Fruit fly (Drosophila melanogaster) whole organism, embryonic: Measurements from ENCODE around the gene CG31016.
A peak's percentile ranks its signal among the peaks of the same experiment; 100 is the strongest.

Experiments
- BEAF-32 ChIP-seq: fragments of 200-800 bp; sonication (Bioruptor generic); optimal IDR thresholded peaks from 3 replicates; lab custom pipeline; 2017; ENCODE audit warnings: missing biosample characterization, missing genetic modification characterization, mild to moderate bottlenecking, moderate library complexity, missing genetic modification reagents
- CG10979 ChIP-seq: fragments of 200-800 bp; sonication (Bioruptor generic); optimal IDR thresholded peaks from 2 replicates; lab custom pipeline; 2018; ENCODE audit warnings: missing biosample characterization, mild to moderate bottlenecking, missing genetic modification characterization, moderate library complexity
- CG11093 ChIP-seq: fragments of 200-800 bp; sonication (Bioruptor generic); IDR thresholded peaks from 3 replicates; pipeline ENCODE4 v1.3.6; 2022; ENCODE audit warnings: missing biosample characterization, missing genetic modification characterization
- CG11247 ChIP-seq: fragments of 200-800 bp; sonication (Bioruptor generic); IDR thresholded peaks from 2 replicates; pipeline ENCODE4 v1.3.6; 2022; ENCODE audit warnings: missing biosample characterization, missing genetic modification characterization
- CG11504 ChIP-seq: fragments of 200-800 bp; sonication (Bioruptor generic); optimal IDR thresholded peaks from 3 replicates; lab custom pipeline; 2019; ENCODE audit warnings: missing biosample characterization, mild to moderate bottlenecking, missing genetic modification characterization, moderate library complexity
- CG12299 ChIP-seq: fragments of 200-800 bp; sonication (Bioruptor generic); optimal IDR thresholded peaks from 2 replicates; lab custom pipeline; 2018; ENCODE audit warnings: missing biosample characterization, mild to moderate bottlenecking, missing genetic modification characterization
- CG13287 ChIP-seq: fragments of 200-800 bp; sonication (Bioruptor generic); IDR thresholded peaks from 2 replicates; pipeline ENCODE4 v1.3.6; 2022; ENCODE audit warnings: missing biosample characterization, missing genetic modification characterization; ENCODE audit not compliant: partially characterized antibody
- CG13624 ChIP-seq: fragments of 200-800 bp; sonication (Bioruptor generic); optimal IDR thresholded peaks from 2 replicates; lab custom pipeline; 2016; ENCODE audit warnings: missing biosample characterization, missing genetic modification characterization
- CG14710 ChIP-seq: fragments of 200-800 bp; sonication (Bioruptor generic); optimal IDR thresholded peaks from 3 replicates; lab custom pipeline; 2019; ENCODE audit warnings: missing biosample characterization, mild to moderate bottlenecking, missing genetic modification characterization, moderate library complexity
- CG16813 ChIP-seq: fragments of 200-800 bp; sonication (Bioruptor generic); IDR thresholded peaks from 3 replicates; pipeline ENCODE4 v1.3.6; 2022; ENCODE audit warnings: missing biosample characterization, missing genetic modification characterization; ENCODE audit not compliant: partially characterized antibody
- CG17568 ChIP-seq: fragments of 200-800 bp; sonication (Bioruptor generic); optimal IDR thresholded peaks from 2 replicates; lab custom pipeline; 2018; ENCODE audit warnings: missing biosample characterization, mild to moderate bottlenecking, missing genetic modification characterization, moderate library complexity
- CG2116 ChIP-seq: fragments of 200-800 bp; sonication (Bioruptor generic); optimal IDR thresholded peaks from 3 replicates; lab custom pipeline; 2018; ENCODE audit warnings: missing biosample characterization, mild to moderate bottlenecking, missing genetic modification characterization
- CG31441 ChIP-seq: fragments of 200-800 bp; sonication (Bioruptor generic); IDR thresholded peaks from 2 replicates; pipeline ENCODE4 v1.3.6; 2022; ENCODE audit warnings: missing biosample characterization, missing genetic modification characterization
- CG3163 ChIP-seq: fragments of 200-800 bp; sonication (Bioruptor generic); optimal IDR thresholded peaks from 3 replicates; lab custom pipeline; 2016; ENCODE audit warnings: missing biosample characterization, missing genetic modification characterization
- CG34224 ChIP-seq: fragments of 200-800 bp; sonication (Bioruptor generic); IDR thresholded peaks from 3 replicates; pipeline ENCODE4 v1.3.6; 2022; ENCODE audit warnings: missing biosample characterization, missing genetic modification characterization; ENCODE audit not compliant: partially characterized antibody
- CG34376 ChIP-seq: fragments of 200-800 bp; sonication (Bioruptor generic); optimal IDR thresholded peaks from 2 replicates; lab custom pipeline; 2018; ENCODE audit warnings: missing biosample characterization, mild to moderate bottlenecking, missing genetic modification characterization
- CG3847 ChIP-seq: fragments of 200-800 bp; sonication (Bioruptor generic); IDR thresholded peaks from 2 replicates; pipeline ENCODE4 v1.3.6; 2022; ENCODE audit warnings: missing biosample characterization, missing genetic modification characterization
- CG4360 ChIP-seq: fragments of 200-800 bp; sonication (Bioruptor generic); IDR thresholded peaks from 2 replicates; pipeline ENCODE4 v1.3.6; 2022; ENCODE audit warnings: missing biosample characterization, missing genetic modification characterization
- CG4707 ChIP-seq: fragments of 200-800 bp; sonication (Bioruptor generic); optimal IDR thresholded peaks from 2 replicates; lab custom pipeline; 2018; ENCODE audit warnings: missing biosample characterization, mild to moderate bottlenecking, missing genetic modification characterization, moderate library complexity
- CG5953 ChIP-seq: fragments of 200-800 bp; sonication (Bioruptor generic); IDR thresholded peaks from 2 replicates; pipeline ENCODE4 v1.3.6; 2022; ENCODE audit warnings: missing biosample characterization, missing genetic modification characterization
- CG6272 ChIP-seq: fragments of 200-800 bp; sonication (Bioruptor generic); IDR thresholded peaks from 2 replicates; pipeline ENCODE4 v1.3.6; 2022; ENCODE audit warnings: missing biosample characterization, missing genetic modification characterization
- CG7987 ChIP-seq: fragments of 200-800 bp; sonication (Bioruptor generic); optimal IDR thresholded peaks from 2 replicates; lab custom pipeline; 2018; ENCODE audit warnings: missing biosample characterization, mild to moderate bottlenecking, missing genetic modification characterization, moderate library complexity
- CG8388 ChIP-seq: fragments of 200-800 bp; sonication (Bioruptor generic); optimal IDR thresholded peaks from 2 replicates; lab custom pipeline; 2019; ENCODE audit warnings: missing biosample characterization, mild to moderate bottlenecking, missing genetic modification characterization, moderate library complexity
- CG8924 ChIP-seq: fragments of 200-800 bp; optimal IDR thresholded peaks from 3 replicates; lab custom pipeline; 2019; ENCODE audit warnings: missing biosample characterization, mild to moderate bottlenecking, missing genetic modification characterization, moderate library complexity
- CG8944 ChIP-seq: fragments of 200-800 bp; sonication (Bioruptor generic); optimal IDR thresholded peaks from 3 replicates; lab custom pipeline; 2016; ENCODE audit warnings: missing biosample characterization, missing genetic modification characterization
- CG9727 ChIP-seq: fragments of 200-800 bp; sonication (Bioruptor generic); optimal IDR thresholded peaks from 3 replicates; lab custom pipeline; 2017; ENCODE audit warnings: missing biosample characterization, mild to moderate bottlenecking, missing genetic modification characterization
- CG9797 ChIP-seq: fragments of 200-800 bp; sonication (Bioruptor generic); optimal IDR thresholded peaks from 3 replicates; lab custom pipeline; 2018; ENCODE audit warnings: missing biosample characterization, mild to moderate bottlenecking, missing genetic modification characterization
- E2f2 ChIP-seq: fragments of 200-800 bp; sonication (Bioruptor generic); IDR thresholded peaks from 2 replicates; pipeline ENCODE4 v1.3.6; 2022; ENCODE audit warnings: missing biosample characterization, missing genetic modification characterization
- HmgZ ChIP-seq: fragments of 200-800 bp; sonication (Bioruptor generic); optimal IDR thresholded peaks from 2 replicates; lab custom pipeline; 2018; ENCODE audit warnings: missing biosample characterization, mild to moderate bottlenecking, missing genetic modification characterization
- Kr ChIP-seq: fragments of 200-800 bp; sonication (Bioruptor generic); optimal IDR thresholded peaks from 2 replicates; lab custom pipeline; 2017; ENCODE audit warnings: missing biosample characterization, mild to moderate bottlenecking, missing genetic modification characterization
- Rfx ChIP-seq: fragments of 200-800 bp; sonication (Bioruptor generic); IDR thresholded peaks from 2 replicates; pipeline ENCODE4 v1.3.6; 2022; ENCODE audit warnings: missing biosample characterization, missing genetic modification characterization
- Sin3A ChIP-seq: fragments of >200 bp; optimal IDR thresholded peaks from 2 replicates; lab custom pipeline; 2018
- Sry-δ ChIP-seq: fragments of 200-800 bp; sonication (Bioruptor generic); optimal IDR thresholded peaks from 2 replicates; lab custom pipeline; 2016; ENCODE audit warnings: missing biosample characterization, missing genetic modification characterization
- YL-1 ChIP-seq: fragments of 200-800 bp; sonication (Bioruptor generic); optimal IDR thresholded peaks from 3 replicates; lab custom pipeline; 2017; ENCODE audit warnings: missing biosample characterization, mild to moderate bottlenecking, missing genetic modification characterization
- cad ChIP-seq: fragments of >200 bp; optimal IDR thresholded peaks from 2 replicates; lab custom pipeline; 2017; ENCODE audit warnings: missing biosample characterization, missing genetic modification characterization
- ewg ChIP-seq: fragments of 200-800 bp; sonication (Bioruptor generic); optimal IDR thresholded peaks from 3 replicates; lab custom pipeline; 2017; ENCODE audit warnings: mild to moderate bottlenecking, missing biosample characterization, missing genetic modification reagents, missing genetic modification characterization
- ftz-f1 ChIP-seq: fragments of 200-800 bp; sonication (Bioruptor generic); optimal IDR thresholded peaks from 2 replicates; lab custom pipeline; 2016; ENCODE audit warnings: missing biosample characterization, missing genetic modification characterization
- gem ChIP-seq: fragments of 200-800 bp; sonication (Bioruptor generic); optimal IDR thresholded peaks from 2 replicates; lab custom pipeline; 2019; ENCODE audit warnings: missing biosample characterization, mild to moderate bottlenecking, missing genetic modification characterization, moderate library complexity
- grn ChIP-seq: fragments of 200-800 bp; sonication (Bioruptor generic); optimal IDR thresholded peaks from 3 replicates; lab custom pipeline; 2017; ENCODE audit warnings: missing biosample characterization, missing genetic modification characterization
- her ChIP-seq: fragments of 200-800 bp; sonication (Bioruptor generic); optimal IDR thresholded peaks from 2 replicates; lab custom pipeline; 2016; ENCODE audit warnings: missing biosample characterization, missing genetic modification characterization
- insv ChIP-seq, 2 experiments: fragments of 200-800 bp; sonication (Bioruptor generic); optimal IDR thresholded peaks; 3 replicates each; lab custom pipeline; 2016 to 2018; ENCODE audit warnings: missing biosample characterization in 2 of 2, missing genetic modification characterization in 2 of 2
- nom ChIP-seq: fragments of 200-800 bp; sonication (Bioruptor generic); optimal IDR thresholded peaks from 2 replicates; lab custom pipeline; 2017; ENCODE audit warnings: missing biosample characterization, missing genetic modification characterization, mild to moderate bottlenecking, moderate library complexity, missing genetic modification reagents
- pzg ChIP-seq: fragments of 200-800 bp; sonication (Bioruptor generic); optimal IDR thresholded peaks from 3 replicates; lab custom pipeline; 2018; ENCODE audit warnings: missing biosample characterization, mild to moderate bottlenecking, missing genetic modification characterization, moderate library complexity
- row ChIP-seq: fragments of 200-800 bp; sonication (Bioruptor generic); IDR thresholded peaks from 3 replicates; pipeline ENCODE4 v1.3.6; 2022; ENCODE audit warnings: missing biosample characterization, missing genetic modification characterization
- scrt ChIP-seq: fragments of 200-800 bp; sonication (Bioruptor generic); optimal IDR thresholded peaks from 2 replicates; lab custom pipeline; 2018; ENCODE audit warnings: missing biosample characterization, mild to moderate bottlenecking, missing genetic modification characterization, moderate library complexity
- sqz ChIP-seq: fragments of 200-800 bp; sonication (Bioruptor generic); optimal IDR thresholded peaks from 3 replicates; lab custom pipeline; 2018; ENCODE audit warnings: missing biosample characterization, mild to moderate bottlenecking, missing genetic modification characterization
- unc-4 ChIP-seq: fragments of 200-800 bp; sonication (Bioruptor generic); IDR thresholded peaks from 2 replicates; pipeline ENCODE4 v1.3.6; 2022; ENCODE audit warnings: missing biosample characterization, missing genetic modification characterization; ENCODE audit not compliant: partially characterized antibody
- yki ChIP-seq: fragments of >200 bp; optimal IDR thresholded peaks from 3 replicates; lab custom pipeline; 2018

The CG31016 gene

dm6 chr3R:30562733-30563259, 43.2 kb upstream of the CG31016 start (continued):
- TF ChIP-seq CG13287 (GFP tag; lab: Robert Waterston, UW) (peak; percentile 17; the same call in 1 of the 2 replicates), nom (GFP tag; lab: Kevin White, UChicago) (no peak), Sry-δ (GFP tag; lab: Kevin White, UChicago) (peak; percentile 22), Rfx (GFP tag; lab: Robert Waterston, UW) (0 out of 2 replicates have a peak, but pooled peaks have one; percentile 29), E2f2 (GFP tag; lab: Robert Waterston, UW) (peak; percentile 84), ewg (GFP tag; lab: Kevin White, UChicago) (peak; percentile 28), CG31441 (no peak), CG2116 (peak; percentile 16), insv (GFP tag; optimal IDR thresholded peaks at IDR 0.05; lab: Kevin White, UChicago) (peak in 1 of 2 experiments; percentile 27), cad (GFP tag; lab: Kevin White, UChicago) (peak; percentile 41), CG16813 (GFP tag; lab: Robert Waterston, UW) (0 out of 3 replicates have a peak, but pooled peaks have one; percentile 24), her (GFP tag; lab: Kevin White, UChicago) (peak; percentile 17), CG9797 (peak; percentile 89), CG5953 (no peak), Sin3A (lab: Kevin White, UChicago) (peak; percentile 38), gem (no peak), CG34224 (0 out of 3 replicates have a peak, but pooled peaks have one; percentile 31), CG7987 (GFP tag; lab: Kevin White, UChicago) (peak; percentile 35), CG14710 (tag; lab: Kevin White, UChicago) (peak; percentile 9), CG11504 (peak; percentile 25), CG4707 (GFP tag; lab: Kevin White, UChicago) (no peak), CG10979 (no peak), BEAF-32 (GFP tag; lab: Kevin White, UChicago) (peak; percentile 40), HmgZ (tag; lab: Kevin White, UChicago) (peak; percentile 18), pzg (GFP tag; lab: Kevin White, UChicago) (peak; percentile 78), CG3847 (GFP tag; lab: Robert Waterston, UW) (peak; percentile 47), Kr (no peak)
- TF ChIP-seq, all 482 proteins: peak for 49

dm6 chr3R:30563260-30564080, 42.5 kb upstream of the CG31016 start:
- peak; percentile 57 for TF ChIP-seq yki
- no peak for TF ChIP-seq CG11247 (GFP tag; lab: Robert Waterston, UW)
- TF ChIP-seq sqz (GFP tag; lab: Kevin White, UChicago): peak; percentile 85
- TF ChIP-seq CG4360: peak; percentile 95
- TF ChIP-seq ftz-f1: peak; percentile 35
- peak; percentile 15 for TF ChIP-seq scrt
- 0 out of 3 replicates have a peak, but pooled peaks have one; percentile 1 for TF ChIP-seq row (GFP tag; lab: Robert Waterston, UW)
- peak; percentile 17 for TF ChIP-seq CG13624 (GFP tag; lab: Kevin White, UChicago)
- TF ChIP-seq CG17568 (GFP tag; lab: Kevin White, UChicago): peak; percentile 39
- peak; percentile 12 for TF ChIP-seq YL-1 (GFP tag; lab: Kevin White, UChicago)
- peak; percentile 82 for TF ChIP-seq CG8924
- TF ChIP-seq CG3163 (GFP tag; lab: Kevin White, UChicago): peak; percentile 95
- no peak for TF ChIP-seq CG8388 (GFP tag; lab: Kevin White, UChicago)
- no peak for TF ChIP-seq CG6272 (GFP tag; lab: Robert Waterston, UW)
- TF ChIP-seq CG8944 (GFP tag; lab: Kevin White, UChicago): no peak
- TF ChIP-seq unc-4: 0 out of 2 replicates have a peak, but pooled peaks have one; percentile 11
- peak; percentile 5; the same call in 1 of the 2 replicates for TF ChIP-seq E2f2 (GFP tag; lab: Robert Waterston, UW)
- TF ChIP-seq ewg (GFP tag; lab: Kevin White, UChicago): peak; percentile 19
- peak; percentile 76 for TF ChIP-seq CG12299 (tag; lab: Kevin White, UChicago)
- peak; percentile 2 for TF ChIP-seq CG9727 (GFP tag; lab: Kevin White, UChicago)
- TF ChIP-seq grn (GFP tag; lab: Kevin White, UChicago): peak; percentile 58
- TF ChIP-seq CG11093 (GFP tag; lab: Robert Waterston, UW): no peak
- peak; percentile 35 for TF ChIP-seq CG34376
